Fruit fly (Drosophila melanogaster) whole organism, embryonic: ENCODE data around the gene elB.

Source experiments
- Awh ChIP-seq: fragments of 200-800 bp; sonication (Bioruptor generic); IDR thresholded peaks from 2 replicates; pipeline ENCODE4, ENCODE4 v1.3.6; 2022; ENCODE audit warnings: missing biosample characterization, missing genetic modification characterization
- Bdp1 ChIP-seq: fragments of 200-800 bp; sonication (Bioruptor generic); optimal IDR thresholded peaks from 3 replicates; lab custom pipeline; 2016; ENCODE audit warnings: missing biosample characterization, missing genetic modification characterization
- BtbVII ChIP-seq: fragments of 200-800 bp; sonication (Bioruptor generic); optimal IDR thresholded peaks from 3 replicates; lab custom pipeline; 2017; ENCODE audit warnings: missing biosample characterization, mild to moderate bottlenecking, missing genetic modification characterization
- CG10654 ChIP-seq: fragments of 200-800 bp; sonication (Bioruptor generic); optimal IDR thresholded peaks from 2 replicates; lab custom pipeline; 2016; ENCODE audit warnings: missing biosample characterization, missing genetic modification characterization
- CG11696 ChIP-seq: fragments of 200-800 bp; sonication (Bioruptor generic); IDR thresholded peaks from 2 replicates; pipeline ENCODE4 v1.3.6; 2022; ENCODE audit warnings: missing biosample characterization, missing genetic modification characterization
- CG11723 ChIP-seq: fragments of 200-800 bp; sonication (Bioruptor generic); optimal IDR thresholded peaks from 2 replicates; lab custom pipeline; 2017; ENCODE audit warnings: missing biosample characterization, mild to moderate bottlenecking, missing genetic modification characterization
- CG12942 ChIP-seq: fragments of 200-800 bp; sonication (Bioruptor generic); optimal IDR thresholded peaks from 3 replicates; lab custom pipeline; 2016; ENCODE audit warnings: missing biosample characterization, missing genetic modification characterization
- CG13894 ChIP-seq: fragments of 200-800 bp; sonication (Bioruptor generic); optimal IDR thresholded peaks from 3 replicates; lab custom pipeline; 2018; ENCODE audit warnings: missing biosample characterization, mild to moderate bottlenecking, missing genetic modification characterization, moderate library complexity
- CG1603 ChIP-seq: fragments of 200-800 bp; sonication (Bioruptor generic); optimal IDR thresholded peaks from 2 replicates; lab custom pipeline; 2019; ENCODE audit warnings: missing biosample characterization, mild to moderate bottlenecking, missing genetic modification characterization, moderate library complexity
- CG16815 ChIP-seq: fragments of 200-800 bp; sonication (Bioruptor generic); optimal IDR thresholded peaks from 3 replicates; lab custom pipeline; 2017; ENCODE audit warnings: missing biosample characterization, mild to moderate bottlenecking, missing genetic modification characterization
- CG17361 ChIP-seq: fragments of 200-800 bp; sonication (Bioruptor generic); IDR thresholded peaks from 3 replicates; pipeline ENCODE4 v1.3.6; 2022; ENCODE audit warnings: missing biosample characterization, missing genetic modification characterization
- CG1792 ChIP-seq: fragments of 200-800 bp; sonication (Bioruptor generic); optimal IDR thresholded peaks from 2 replicates; lab custom pipeline; 2016; ENCODE audit warnings: missing biosample characterization, missing genetic modification characterization
- CG18262 ChIP-seq: fragments of 200-800 bp; optimal IDR thresholded peaks from 3 replicates; lab custom pipeline; 2019; ENCODE audit warnings: missing biosample characterization, mild to moderate bottlenecking, missing genetic modification characterization, moderate library complexity
- CG18476 ChIP-seq: fragments of 200-800 bp; sonication (Bioruptor generic); optimal IDR thresholded peaks from 2 replicates; lab custom pipeline; 2016; ENCODE audit warnings: missing biosample characterization, mild to moderate bottlenecking, missing genetic modification characterization
- CG18599 ChIP-seq: fragments of 200-800 bp; sonication (Bioruptor generic); optimal IDR thresholded peaks from 3 replicates; lab custom pipeline; 2017; ENCODE audit warnings: missing biosample characterization, missing genetic modification characterization, mild to moderate bottlenecking, moderate library complexity, missing genetic modification reagents
- CG2116 ChIP-seq: fragments of 200-800 bp; sonication (Bioruptor generic); optimal IDR thresholded peaks from 3 replicates; lab custom pipeline; 2018; ENCODE audit warnings: missing biosample characterization, mild to moderate bottlenecking, missing genetic modification characterization
- CG2202 ChIP-seq: fragments of 200-800 bp; sonication (Bioruptor generic); optimal IDR thresholded peaks from 2 replicates; lab custom pipeline; 2018; ENCODE audit warnings: missing biosample characterization, mild to moderate bottlenecking, missing genetic modification characterization
- CG3065 ChIP-seq: fragments of 200-800 bp; sonication (Bioruptor generic); optimal IDR thresholded peaks from 2 replicates; lab custom pipeline; 2016; ENCODE audit warnings: missing biosample characterization, missing genetic modification characterization
- CG4328 ChIP-seq: fragments of 200-800 bp; sonication (Bioruptor generic); optimal IDR thresholded peaks from 3 replicates; lab custom pipeline; 2017; ENCODE audit warnings: missing biosample characterization, missing genetic modification reagents, missing genetic modification characterization
- CG7745 ChIP-seq: fragments of 200-800 bp; sonication (Bioruptor generic); optimal IDR thresholded peaks from 2 replicates; lab custom pipeline; 2018; ENCODE audit warnings: missing biosample characterization, mild to moderate bottlenecking, missing genetic modification characterization, moderate library complexity
- CG8089 ChIP-seq: fragments of 200-800 bp; sonication (Bioruptor generic); optimal IDR thresholded peaks from 3 replicates; lab custom pipeline; 2016; ENCODE audit warnings: missing biosample characterization, missing genetic modification characterization
- CG9817 ChIP-seq: fragments of 200-800 bp; sonication (Bioruptor generic); optimal IDR thresholded peaks from 2 replicates; lab custom pipeline; 2018; ENCODE audit warnings: missing biosample characterization, mild to moderate bottlenecking, missing genetic modification characterization, moderate library complexity
- CTCF ChIP-seq: fragments of 200-800 bp; sonication (Bioruptor generic); optimal IDR thresholded peaks from 2 replicates; lab custom pipeline; 2017; ENCODE audit warnings: missing biosample characterization, mild to moderate bottlenecking, missing genetic modification characterization, moderate library complexity
- Chrac-16 ChIP-seq: fragments of 200-800 bp; sonication (Bioruptor generic); optimal IDR thresholded peaks from 3 replicates; lab custom pipeline; 2016; ENCODE audit warnings: missing biosample characterization, missing genetic modification characterization
- CrebB ChIP-seq: fragments of 200-800 bp; sonication (Bioruptor generic); optimal IDR thresholded peaks from 3 replicates; lab custom pipeline; 2018; ENCODE audit warnings: missing biosample characterization, mild to moderate bottlenecking, missing genetic modification characterization
- Dbx ChIP-seq: fragments of 200-800 bp; sonication (Bioruptor generic); IDR thresholded peaks from 3 replicates; pipeline ENCODE4 v1.3.6; 2022; ENCODE audit warnings: missing biosample characterization, missing genetic modification characterization
- Fer1 ChIP-seq: fragments of 200-800 bp; sonication (Bioruptor generic); optimal IDR thresholded peaks from 2 replicates; lab custom pipeline; 2017; ENCODE audit warnings: missing biosample characterization, mild to moderate bottlenecking, missing genetic modification characterization
- Fer3 ChIP-seq: fragments of 200-800 bp; sonication (Bioruptor generic); optimal IDR thresholded peaks from 2 replicates; lab custom pipeline; 2018; ENCODE audit warnings: missing biosample characterization, mild to moderate bottlenecking, missing genetic modification characterization, moderate library complexity
- Hr39 ChIP-seq: fragments of >200 bp; optimal IDR thresholded peaks from 2 replicates; lab custom pipeline; 2017
- Med ChIP-seq: fragments of 200-800 bp; sonication (Bioruptor generic); peaks from one replicate; lab custom pipeline; 2016; ENCODE audit warnings: missing biosample characterization, missing genetic modification characterization, mild to moderate bottlenecking, inconsistent platforms, moderate library complexity
- Nf-YC ChIP-seq: fragments of 200-800 bp; optimal IDR thresholded peaks from 3 replicates; lab custom pipeline; 2019; ENCODE audit warnings: missing biosample characterization, mild to moderate bottlenecking, missing genetic modification characterization, moderate library complexity
- Xbp1 ChIP-seq: fragments of 200-800 bp; sonication (Bioruptor generic); optimal IDR thresholded peaks from 3 replicates; lab custom pipeline; 2016; ENCODE audit warnings: missing biosample characterization, mild to moderate bottlenecking, missing genetic modification characterization
- YL-1 ChIP-seq: fragments of 200-800 bp; sonication (Bioruptor generic); optimal IDR thresholded peaks from 3 replicates; lab custom pipeline; 2017; ENCODE audit warnings: missing biosample characterization, mild to moderate bottlenecking, missing genetic modification characterization
- chm ChIP-seq: fragments of 200-800 bp; sonication (Bioruptor generic); IDR thresholded peaks from 2 replicates; pipeline ENCODE4 v1.3.6; 2022; ENCODE audit warnings: missing biosample characterization, missing genetic modification characterization
- dmrt99B ChIP-seq: fragments of 200-800 bp; sonication (Bioruptor generic); optimal IDR thresholded peaks from 2 replicates; lab custom pipeline; 2018; ENCODE audit warnings: missing biosample characterization, mild to moderate bottlenecking, missing genetic modification characterization, moderate library complexity
- dysf ChIP-seq: fragments of 200-800 bp; sonication (Bioruptor generic); IDR thresholded peaks from 3 replicates; pipeline ENCODE4 v1.3.6; 2022; ENCODE audit warnings: missing biosample characterization, missing genetic modification characterization
- ems ChIP-seq: fragments of 200-800 bp; sonication (Bioruptor generic); optimal IDR thresholded peaks from 3 replicates; lab custom pipeline; 2016; ENCODE audit warnings: missing biosample characterization, missing genetic modification characterization
- eyg ChIP-seq: fragments of 200-800 bp; sonication (Bioruptor generic); optimal IDR thresholded peaks from 3 replicates; lab custom pipeline; 2016; ENCODE audit warnings: missing biosample characterization, missing genetic modification characterization
- gcm ChIP-seq: fragments of 200-800 bp; sonication (Bioruptor generic); optimal IDR thresholded peaks from 2 replicates; lab custom pipeline; 2019; ENCODE audit warnings: missing biosample characterization, mild to moderate bottlenecking, missing genetic modification characterization, moderate library complexity
- gsb ChIP-seq: fragments of 200-800 bp; sonication (Bioruptor generic); IDR thresholded peaks from 2 replicates; pipeline ENCODE4 v1.3.6; 2022; ENCODE audit warnings: missing biosample characterization, missing genetic modification characterization
- gt ChIP-seq: fragments of 200-800 bp; sonication (Bioruptor generic); IDR thresholded peaks from 2 replicates; pipeline ENCODE4 v1.3.6; 2022; ENCODE audit warnings: missing biosample characterization, missing genetic modification characterization
- lilli ChIP-seq: fragments of 200-800 bp; sonication (Bioruptor generic); optimal IDR thresholded peaks from 3 replicates; lab custom pipeline; 2016; ENCODE audit warnings: missing biosample characterization, missing genetic modification characterization
- nmo ChIP-seq: fragments of 200-800 bp; sonication (Bioruptor generic); optimal IDR thresholded peaks from 2 replicates; lab custom pipeline; 2018; ENCODE audit warnings: missing biosample characterization, mild to moderate bottlenecking, missing genetic modification characterization, moderate library complexity
- row ChIP-seq: fragments of 200-800 bp; sonication (Bioruptor generic); IDR thresholded peaks from 3 replicates; pipeline ENCODE4 v1.3.6; 2022; ENCODE audit warnings: missing biosample characterization, missing genetic modification characterization
- scrt ChIP-seq: fragments of 200-800 bp; sonication (Bioruptor generic); optimal IDR thresholded peaks from 2 replicates; lab custom pipeline; 2018; ENCODE audit warnings: missing biosample characterization, mild to moderate bottlenecking, missing genetic modification characterization, moderate library complexity
- seq ChIP-seq: fragments of 200-800 bp; sonication (Bioruptor generic); IDR thresholded peaks from 2 replicates; pipeline ENCODE4 v1.3.6; 2022; ENCODE audit warnings: missing biosample characterization, missing genetic modification characterization
- sim ChIP-seq: fragments of 200-800 bp; sonication (Bioruptor generic); IDR thresholded peaks from 2 replicates; pipeline ENCODE4 v1.3.6; 2022; ENCODE audit warnings: missing biosample characterization, missing genetic modification characterization
- tgo ChIP-seq: fragments of 200-800 bp; sonication (Bioruptor generic); IDR thresholded peaks from 3 replicates; pipeline ENCODE4 v1.3.6; 2022; ENCODE audit warnings: missing biosample characterization, missing genetic modification characterization
- yki ChIP-seq: fragments of >200 bp; optimal IDR thresholded peaks from 3 replicates; lab custom pipeline; 2018
- zen2 ChIP-seq: fragments of 200-800 bp; sonication (Bioruptor generic); IDR thresholded peaks from 3 replicates; pipeline ENCODE4 v1.3.6; 2022; ENCODE audit warnings: missing biosample characterization, missing genetic modification characterization; ENCODE audit not compliant: partially characterized antibody

Gene elB

DNA sequence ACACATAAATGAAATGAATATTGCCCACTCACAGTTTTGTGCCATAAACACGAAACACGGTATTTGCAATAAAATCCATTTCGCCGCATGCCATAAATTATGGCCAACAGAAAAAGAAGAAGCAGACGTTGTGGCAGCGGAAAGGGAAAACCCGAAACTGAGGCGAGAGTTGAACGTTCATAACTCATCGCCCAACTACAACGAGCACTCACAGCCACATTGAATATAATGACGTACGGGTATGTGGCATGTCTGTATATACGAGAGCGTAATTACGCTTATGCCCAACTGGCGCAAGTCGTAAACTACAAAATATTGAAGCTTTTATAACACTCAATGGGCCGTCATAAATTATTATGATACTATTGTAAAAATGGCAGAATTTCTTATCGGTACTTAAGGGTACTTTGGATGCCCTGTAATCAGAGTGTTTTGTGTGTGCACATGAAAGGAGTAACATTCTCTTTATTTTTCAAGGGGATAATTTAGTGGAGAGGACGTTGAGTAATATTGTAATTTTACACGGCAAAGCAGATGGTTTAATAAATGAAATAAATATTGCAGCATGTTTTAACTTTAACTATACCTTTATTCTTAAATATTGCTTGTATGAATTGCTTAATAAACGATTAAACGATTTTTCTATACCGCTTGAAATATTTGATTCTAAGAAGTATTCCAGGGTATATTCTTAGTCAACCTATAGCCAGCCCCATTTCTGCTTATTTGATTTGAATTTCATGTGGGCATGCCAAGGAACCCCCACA, 14.9 kb downstream of the elB start:
- TF ChIP-seq lilli (GFP tag; lab: Kevin White, UChicago) (peak; percentile 0), zen2 (GFP tag; lab: Robert Waterston, UW) (no peak), Awh (GFP tag; lab: Robert Waterston, UW) (peak; percentile 44; the same call in 1 of the 2 replicates), Med (peak; percentile 32), CG16815 (GFP tag; lab: Kevin White, UChicago) (peak; percentile 1), dysf (peak; percentile 19; the same call in 1 of the 3 replicates), CG12942 (no peak), CrebB (peak; percentile 49), CG9817 (tag; lab: Kevin White, UChicago) (no peak), CG18262 (peak; percentile 37), scrt (GFP tag; lab: Kevin White, UChicago) (peak; percentile 48), CG11723 (GFP tag; lab: Kevin White, UChicago) (no peak), BtbVII (peak; percentile 74), gsb (peak; percentile 5; the same call in 1 of the 2 replicates), row (GFP tag; lab: Robert Waterston, UW) (peak; percentile 60), sim (GFP tag; lab: Robert Waterston, UW) (peak; percentile 35; the same call in 1 of the 2 replicates), CG13894 (tag; lab: Kevin White, UChicago) (peak; percentile 68), CG7745 (peak; percentile 82), Hr39 (lab: Kevin White, UChicago) (no peak), seq (GFP tag; lab: Robert Waterston, UW) (peak; percentile 48; the same call in 1 of the 2 replicates), chm (peak; percentile 14; the same call in 1 of the 2 replicates), CG8089 (GFP tag; lab: Kevin White, UChicago) (no peak), CG17361 (GFP tag; lab: Robert Waterston, UW) (peak; percentile 18; the same call in 1 of the 3 replicates), CG18599 (GFP tag; lab: Kevin White, UChicago) (peak; percentile 10), CTCF (GFP tag; lab: Kevin White, UChicago) (peak; percentile 56), Fer1 (GFP tag; lab: Kevin White, UChicago) (peak; percentile 12), CG2202 (tag; lab: Kevin White, UChicago) (no peak), Bdp1 (GFP tag; lab: Kevin White, UChicago) (no peak), Nf-YC (tag; lab: Kevin White, UChicago) (peak; percentile 51), dmrt99B (tag; lab: Kevin White, UChicago) (peak; percentile 45), CG18476 (GFP tag; lab: Kevin White, UChicago) (no peak), YL-1 (GFP tag; lab: Kevin White, UChicago) (no peak), Fer3 (tag; lab: Kevin White, UChicago) (peak; percentile 39), CG10654 (GFP tag; lab: Kevin White, UChicago) (no peak), tgo (GFP tag; lab: Robert Waterston, UW) (no peak), CG1603 (tag; lab: Kevin White, UChicago) (peak; percentile 42), CG4328 (GFP tag; lab: Kevin White, UChicago) (peak; percentile 27), Chrac-16 (GFP tag; lab: Kevin White, UChicago) (no peak), Dbx (GFP tag; lab: Robert Waterston, UW) (0 out of 3 replicates have a peak, but pooled peaks have one; percentile 7), yki (no peak), Xbp1 (GFP tag; lab: Kevin White, UChicago) (peak; percentile 28), ems (GFP tag; lab: Kevin White, UChicago) (no peak), gcm (GFP tag; lab: Kevin White, UChicago) (peak; percentile 64), CG2116 (GFP tag; lab: Kevin White, UChicago) (peak; percentile 14), CG1792 (GFP tag; lab: Kevin White, UChicago) (no peak), CG11696 (GFP tag; lab: Robert Waterston, UW) (0 out of 2 replicates have a peak, but pooled peaks have one; percentile 7), CG3065 (GFP tag; lab: Kevin White, UChicago) (no peak), gt (GFP tag; lab: Robert Waterston, UW) (no peak), eyg (GFP tag; lab: Kevin White, UChicago) (no peak), nmo (GFP tag; lab: Kevin White, UChicago) (peak; percentile 22)
